Worm (Caenorhabditis elegans) whole organism, early embryonic: ENCODE results near the gene K11H12.9.

Experiments used
- F13C5.2 ChIP-seq: sonication (generic microtip); optimal IDR thresholded peaks from 2 replicates; lab custom pipeline; 2017; ENCODE audit warnings: mild to moderate bottlenecking, missing genetic modification characterization, inconsistent platforms, missing compliant biosample characterization
- aly-1 ChIP-seq: sonication (generic microtip); optimal IDR thresholded peaks from 2 replicates; lab custom pipeline; 2016; ENCODE audit warnings: missing genetic modification characterization, missing compliant biosample characterization
- ama-1 ChIP-seq: fragments of 150-350 bp; optimal IDR thresholded peaks from 2 replicates; lab custom pipeline; 2014
- flt-1 ChIP-seq: fragments of 200-800 bp; sonication (Bioruptor generic); IDR thresholded peaks from 2 replicates; pipeline ENCODE4 v1.3.6; 2022; ENCODE audit warnings: missing genetic modification characterization, missing compliant biosample characterization
- hmbx-1 ChIP-seq: sonication (generic microtip); optimal IDR thresholded peaks from 2 replicates; lab custom pipeline; 2016; ENCODE audit warnings: mild to moderate bottlenecking, missing genetic modification characterization, missing compliant biosample characterization
- hmg-4 ChIP-seq: fragments of 200-800 bp; sonication (Bioruptor generic); optimal IDR thresholded peaks from 2 replicates; lab custom pipeline; 2018; ENCODE audit warnings: mild to moderate bottlenecking, missing genetic modification characterization, missing compliant biosample characterization
- hnd-1 ChIP-seq: sonication (generic microtip); optimal IDR thresholded peaks from 2 replicates; lab custom pipeline; 2016; ENCODE audit warnings: missing genetic modification characterization, missing compliant biosample characterization
- tbx-37 ChIP-seq: fragments of 200-800 bp; sonication (Bioruptor generic); conservative IDR thresholded peaks from 2 replicates; pipeline ENCODE4 v1.3.6; 2022; ENCODE audit warnings: missing genetic modification reagents, missing genetic modification characterization, missing compliant biosample characterization
- tra-4 ChIP-seq: sonication (generic microtip); optimal IDR thresholded peaks from 2 replicates; lab custom pipeline; 2017; ENCODE audit warnings: missing genetic modification characterization, missing compliant biosample characterization

DNA sequence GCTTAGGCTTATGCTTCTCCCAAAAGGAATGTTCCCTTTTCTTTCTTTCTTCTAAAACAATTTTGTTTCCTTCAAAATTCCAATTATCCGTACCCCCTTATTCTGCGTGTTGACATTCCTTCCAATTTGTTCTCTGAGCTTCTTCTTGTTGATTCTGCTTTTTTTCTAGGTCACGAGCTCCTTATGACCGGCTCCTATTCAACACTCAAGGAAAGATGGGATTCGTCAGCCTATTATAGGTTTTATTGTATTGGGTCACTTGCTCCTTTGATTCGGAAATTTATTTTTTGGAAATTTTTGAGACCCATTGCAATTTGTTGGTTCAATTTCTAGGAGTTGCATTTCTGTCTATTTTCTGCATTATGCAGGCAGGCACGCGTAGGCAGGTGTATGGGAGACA, 10.3 kb upstream of the K11H12.9 start:
- no peak for TF ChIP-seq hnd-1
- no peak for TF ChIP-seq ama-1 (lab: Kevin White, UChicago)
- TF ChIP-seq flt-1: no peak
- no peak for TF ChIP-seq tra-4 (tag; lab: Kevin White, UChicago)
- TF ChIP-seq aly-1 (tag; lab: Kevin White, UChicago): no peak
- no peak for TF ChIP-seq F13C5.2 (tag; lab: Kevin White, UChicago)
- TF ChIP-seq tbx-37 (GFP tag; lab: Robert Waterston, UW): no peak
- no peak for TF ChIP-seq hmg-4
- no peak for TF ChIP-seq hmbx-1 (tag; lab: Kevin White, UChicago)
